Fruit fly (Drosophila melanogaster): Measurements from ENCODE around the gene Pde1c.

Gene Pde1c

DNA sequence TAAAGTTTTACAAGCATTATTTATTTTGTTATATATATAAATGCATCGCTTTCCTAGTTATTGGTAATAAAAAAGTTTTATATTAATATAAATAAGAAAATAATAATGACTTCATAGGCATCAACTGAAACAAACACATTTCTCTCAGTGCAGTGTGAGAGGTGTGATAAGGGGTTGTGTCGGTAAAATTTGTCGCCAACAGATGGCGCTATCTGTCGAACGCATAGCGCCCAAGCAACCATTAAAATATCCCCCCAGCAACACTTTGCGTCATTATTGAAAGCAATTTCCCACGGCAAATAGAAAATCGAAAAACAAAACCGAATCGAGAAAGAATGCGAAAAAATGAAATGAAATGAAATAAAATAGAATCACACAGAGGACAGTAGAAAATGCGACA lies 12.2 kb upstream of the Pde1c start:
- TF ChIP-seq pdm3 (GFP tag; optimal IDR thresholded peaks at IDR 0.05) (no peak), CG34406 (GFP tag; optimal IDR thresholded peaks at IDR 0.05) (no peak), CG8632 (GFP tag; optimal IDR thresholded peaks at IDR 0.05) (no peak)

DNA sequence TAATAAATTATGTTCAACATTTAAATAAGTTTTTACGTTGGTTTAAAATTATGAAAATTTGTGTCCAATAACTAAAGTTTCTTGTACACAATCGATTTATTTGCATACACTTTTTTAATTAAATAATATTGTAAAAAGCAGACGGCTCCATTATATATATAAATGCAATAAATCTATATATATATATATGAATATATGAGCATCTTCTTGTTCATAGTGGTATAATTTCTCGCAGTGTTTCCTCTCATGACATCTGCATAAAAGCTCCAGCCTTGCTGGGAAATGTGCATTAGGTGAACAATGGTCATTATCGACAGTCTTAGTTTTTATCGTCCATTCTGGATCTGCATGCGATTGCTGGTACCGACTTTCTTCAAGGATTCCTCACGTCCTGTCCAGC lies 9.3 kb upstream of the Pde1c start, which contains the start of gene Or33c:
TSS of gene Or33c (plus strand) at position 301 of the 400 bp plus-strand sequence.
- TF ChIP-seq dac (GFP tag; optimal IDR thresholded peaks at IDR 0.05) (no peak), acj6 (GFP tag; optimal IDR thresholded peaks at IDR 0.05) (no peak), CG8632 (GFP tag; optimal IDR thresholded peaks at IDR 0.05) (no peak), salr (GFP tag; optimal IDR thresholded peaks at IDR 0.05) (no peak), spab (GFP tag; optimal IDR thresholded peaks at IDR 0.05) (no peak), CG4318 (GFP tag; optimal IDR thresholded peaks at IDR 0.05) (no peak)

DNA sequence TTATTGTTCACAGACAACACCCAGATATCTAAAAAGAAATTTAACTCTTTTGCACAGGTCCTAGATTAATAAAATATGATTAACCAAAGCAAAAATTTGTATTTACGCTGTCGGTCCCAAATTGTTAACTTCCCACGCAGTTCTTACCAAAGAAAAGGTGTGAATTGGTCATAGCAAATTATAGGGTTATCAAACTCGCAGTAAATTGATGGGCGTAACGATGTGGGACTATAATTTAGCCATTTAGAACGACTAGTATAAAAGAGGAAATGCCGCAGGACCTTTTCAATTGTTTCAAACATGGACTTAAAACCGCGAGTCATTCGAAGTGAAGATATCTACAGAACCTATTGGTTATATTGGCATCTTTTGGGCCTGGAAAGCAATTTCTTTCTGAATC lies 7.5 kb upstream of the Pde1c start, which contains the start of gene Or33b:
TSS of gene Or33b (plus strand) at position 301 of the 400 bp plus-strand sequence.
- TF ChIP-seq Hr38 (GFP tag; optimal IDR thresholded peaks at IDR 0.05): no peak
- no peak for TF ChIP-seq CG3032 (tag; optimal IDR thresholded peaks at IDR 0.05)
- TF ChIP-seq cyc (GFP tag; optimal IDR thresholded peaks at IDR 0.05): no peak
- no peak for TF ChIP-seq Smox (GFP tag; optimal IDR thresholded peaks at IDR 0.05)
- no peak for TF ChIP-seq dac (GFP tag; optimal IDR thresholded peaks at IDR 0.05)
- no peak for TF ChIP-seq CG8119 (GFP tag; IDR thresholded peaks at IDR 0.05)
- TF ChIP-seq Sox15 (GFP tag; optimal IDR thresholded peaks at IDR 0.05): no peak
- TF ChIP-seq Hr39 (GFP tag; optimal IDR thresholded peaks at IDR 0.05): no peak
- no peak for TF ChIP-seq fkh (GFP tag; optimal IDR thresholded peaks at IDR 0.05)

DNA sequence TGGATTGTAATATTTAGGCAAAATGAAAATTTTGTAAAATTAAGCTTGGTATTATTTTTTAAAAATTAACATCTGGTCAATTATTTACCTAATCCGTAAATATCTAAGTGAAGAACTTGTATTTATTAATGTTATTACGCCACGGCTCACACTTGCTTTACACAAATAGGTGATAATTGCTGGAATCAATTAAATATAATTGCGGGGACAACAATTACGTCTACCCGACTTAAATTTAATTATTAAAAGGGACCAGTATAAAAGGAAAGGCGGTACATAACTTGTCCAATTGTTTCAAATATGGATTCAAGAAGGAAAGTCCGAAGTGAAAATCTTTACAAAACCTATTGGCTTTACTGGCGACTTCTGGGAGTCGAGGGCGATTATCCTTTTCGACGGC lies 5.8 kb upstream of the Pde1c start, which contains the start of gene Or33a:
TSS of gene Or33a (plus strand) at position 301 of the 400 bp plus-strand sequence.
- TF ChIP-seq svp (GFP tag) (peak; percentile 12), Eip78C (GFP tag) (no peak)

DNA sequence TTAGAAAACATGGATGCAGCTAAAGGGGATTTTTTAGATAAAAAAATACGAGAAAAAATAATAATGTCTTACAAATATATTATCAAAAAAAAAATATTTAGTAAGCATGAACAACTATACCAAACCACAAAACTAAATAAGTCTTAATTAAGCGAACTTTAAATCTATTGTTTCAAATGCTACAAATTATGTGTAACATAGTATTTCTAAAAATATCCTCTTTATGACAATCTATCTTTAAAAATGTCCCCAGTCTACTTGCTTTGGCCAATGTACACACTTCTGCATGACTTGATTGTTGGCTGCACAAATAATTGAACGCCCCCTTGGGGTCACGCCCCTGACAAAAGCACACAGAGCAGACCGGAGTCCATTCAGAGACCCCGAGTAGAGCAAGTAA lies 3.2 kb upstream of the Pde1c start:
- TF ChIP-seq cyc (GFP tag; optimal IDR thresholded peaks at IDR 0.05) (no peak), Lpt (GFP tag; optimal IDR thresholded peaks at IDR 0.05) (no peak), OdsH (GFP tag; optimal IDR thresholded peaks at IDR 0.05) (no peak), CG3919 (GFP tag; optimal IDR thresholded peaks at IDR 0.05) (no peak), Gug (GFP tag; IDR thresholded peaks at IDR 0.05) (no peak), Eip78C (GFP tag) (no peak), svp (GFP tag) (no peak), CG6276 (GFP tag; optimal IDR thresholded peaks at IDR 0.05) (no peak), CG8632 (GFP tag; optimal IDR thresholded peaks at IDR 0.05) (no peak), CG6854 (GFP tag; optimal IDR thresholded peaks at IDR 0.05) (no peak), dsx (GFP tag; optimal IDR thresholded peaks at IDR 0.05; ENCODE audit: poor library complexity, severe bottlenecking) (no peak), CG4318 (GFP tag; optimal IDR thresholded peaks at IDR 0.05) (no peak), pdm3 (GFP tag; optimal IDR thresholded peaks at IDR 0.05) (no peak), Sox102F (GFP tag; optimal IDR thresholded peaks at IDR 0.05) (no peak)

DNA sequence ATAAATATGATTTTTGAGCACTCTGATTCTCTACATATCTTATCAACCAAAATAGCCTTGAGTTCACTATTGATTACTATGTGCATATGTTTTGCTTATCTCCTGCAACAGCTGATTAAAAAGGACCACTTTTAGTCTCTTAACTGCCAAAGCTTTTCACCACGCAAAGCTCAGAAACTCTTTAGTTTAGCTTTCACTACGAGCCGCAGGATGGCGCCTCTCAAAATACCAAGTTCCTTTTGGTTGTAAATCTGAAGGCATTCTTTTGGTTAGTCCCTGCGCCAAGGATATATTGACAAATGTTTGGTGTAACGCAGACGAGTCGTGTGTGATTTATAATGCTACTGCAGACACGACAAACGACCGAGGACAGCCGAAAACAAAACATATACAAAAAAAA lies 24.2 kb downstream of the Pde1c start:
- TF ChIP-seq CG31627 (GFP tag; optimal IDR thresholded peaks at IDR 0.05): no peak
- TF ChIP-seq svp (GFP tag): peak; percentile 51
- no peak for TF ChIP-seq OdsH (GFP tag; optimal IDR thresholded peaks at IDR 0.05)
- TF ChIP-seq Sox102F (GFP tag; optimal IDR thresholded peaks at IDR 0.05): no peak
- no peak for TF ChIP-seq CG1621 (tag; optimal IDR thresholded peaks at IDR 0.05)
- no peak for TF ChIP-seq spab (GFP tag; optimal IDR thresholded peaks at IDR 0.05)
- no peak for TF ChIP-seq CG34406 (GFP tag; optimal IDR thresholded peaks at IDR 0.05)
- TF ChIP-seq CG10631 (GFP tag; optimal IDR thresholded peaks at IDR 0.05): no peak
- peak; percentile 68 for TF ChIP-seq Eip78C (GFP tag)
- TF ChIP-seq Ets96B (tag; optimal IDR thresholded peaks at IDR 0.05): no peak
- no peak for TF ChIP-seq Gug (GFP tag; IDR thresholded peaks at IDR 0.05)
- no peak for TF ChIP-seq acj6 (GFP tag; optimal IDR thresholded peaks at IDR 0.05)
- TF ChIP-seq Blimp-1 (GFP tag; optimal IDR thresholded peaks at IDR 0.05): no peak
- TF ChIP-seq vri (GFP tag; optimal IDR thresholded peaks at IDR 0.05): no peak
- TF ChIP-seq CG3919 (GFP tag; optimal IDR thresholded peaks at IDR 0.05): peak; percentile 17

Data from whole organism, prepupa.